Worm (Caenorhabditis elegans): ENCODE results near the gene srab-1.

DNA sequence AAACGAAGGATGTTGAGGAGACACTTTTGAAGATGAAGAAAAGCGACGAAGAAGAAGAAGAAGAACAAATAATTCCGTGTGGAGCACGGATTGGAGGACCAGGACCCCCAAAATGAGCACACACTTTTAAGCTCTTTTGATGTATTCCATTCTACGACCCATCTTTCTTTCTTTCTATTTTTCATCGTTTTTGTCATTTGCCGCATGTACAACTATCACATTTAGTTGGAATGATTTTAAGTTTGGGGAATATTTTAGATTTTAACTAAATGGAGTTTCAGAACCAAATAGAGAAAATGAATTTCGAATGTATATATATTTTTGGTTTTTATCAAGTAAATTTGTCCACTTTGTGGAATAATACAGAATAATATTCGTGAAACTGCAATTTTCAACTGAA, 3.0 kb downstream of the srab-1 start, which contains the start of gene unc-46:
- TF ChIP-seq syd-9 (tag; optimal IDR thresholded peaks at IDR 0.05) (no peak), pqm-1 (tag; optimal IDR thresholded peaks at IDR 0.05) (no peak), fkh-10 (GFP tag; optimal IDR thresholded peaks at IDR 0.05) (no peak), ttx-3 (tag; optimal IDR thresholded peaks at IDR 0.05) (no peak), unc-86 (tag; optimal IDR thresholded peaks at IDR 0.05) (no peak), pag-3 (tag; optimal IDR thresholded peaks at IDR 0.05; ENCODE audit: borderline replicate concordance) (no peak), elt-2 (tag; optimal IDR thresholded peaks at IDR 0.05) (no peak), lin-11 (tag; optimal IDR thresholded peaks at IDR 0.05) (no peak)

All from whole organism, late embryonic.